Worm (Caenorhabditis elegans): ENCODE results near the gene C45G9.15.

The C45G9.15 gene

ce11 chrIII:5051949-5052348, at the start of gene C45G9.15:
TSS of gene C45G9.15 (minus strand) at chrIII:5052049.
- TF ChIP-seq dmd-8 (GFP tag; IDR thresholded peaks at IDR 0.05) (no peak), spr-1 (tag; optimal IDR thresholded peaks at IDR 0.05) (no peak), dmd-6 (GFP tag; IDR thresholded peaks at IDR 0.05) (no peak), fos-1 (tag; optimal IDR thresholded peaks at IDR 0.05) (no peak), fkh-10 (GFP tag; optimal IDR thresholded peaks at IDR 0.05) (no peak), ama-1 (optimal IDR thresholded peaks at IDR 0.05) (no peak)

- TF ChIP-seq aha-1 (tag): peak; percentile 5
- no peak for TF ChIP-seq Y48G9A.11 (GFP tag; IDR thresholded peaks at IDR 0.05)
- peak; percentile 26 for TF ChIP-seq nhr-48 (tag; optimal IDR thresholded peaks at IDR 0.05)
- peak; percentile 17 to 57 for TF ChIP-seq hif-1 (tag; optimal IDR thresholded peaks at IDR 0.05)
- peak in 1 of 2 experiments; percentile 60 for TF ChIP-seq unc-62 (GFP tag; optimal IDR thresholded peaks at IDR 0.05 in 1 of 2)
- no peak for TF ChIP-seq unc-62 (tag; optimal IDR thresholded peaks at IDR 0.05)
- no peak for TF ChIP-seq nhr-102 (tag; optimal IDR thresholded peaks at IDR 0.05)
- no peak for TF ChIP-seq cey-2 (tag; optimal IDR thresholded peaks at IDR 0.05; ENCODE audit: borderline replicate concordance, insufficient read depth)
Measured at ce11 chrIII:5099500-5099899, 47.7 kb upstream of the C45G9.15 start.

- TF ChIP-seq aha-1 (tag) (peak; percentile 92), ceh-32 (tag; optimal IDR thresholded peaks at IDR 0.05; ENCODE audit: poor library complexity) (no peak)
Measured at ce11 chrIII:5098740-5099276, 47.0 kb upstream of the C45G9.15 start.

DNA sequence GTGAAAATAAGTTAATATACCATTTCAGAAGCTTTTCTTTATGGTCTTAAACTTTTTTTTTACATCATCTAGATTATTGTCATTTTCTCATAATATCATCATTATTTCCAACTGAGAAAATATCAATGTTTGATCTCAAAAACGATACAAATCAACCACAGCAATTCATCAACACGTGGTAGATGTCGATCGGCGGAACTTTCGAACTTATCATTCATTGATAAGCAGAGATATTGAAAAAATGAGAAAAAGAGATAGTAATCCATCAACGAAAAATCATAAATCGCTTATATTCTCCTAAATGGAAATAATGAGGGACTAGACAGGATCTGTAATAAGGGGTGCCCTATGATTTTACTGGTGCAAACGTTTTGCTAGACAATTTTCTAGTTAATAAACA, 44.9 kb upstream of the C45G9.15 start:
- TF ChIP-seq F37D6.2 (tag; optimal IDR thresholded peaks at IDR 0.05) (no peak), lin-39 (tag; optimal IDR thresholded peaks at IDR 0.05) (no peak), mxl-3 (GFP tag; optimal IDR thresholded peaks at IDR 0.05) (peak; percentile 85), nhr-102 (tag; optimal IDR thresholded peaks at IDR 0.05) (no peak), mdl-1 (tag; optimal IDR thresholded peaks at IDR 0.05) (peak in 1 of 2 experiments; percentile 69), nhr-6 (tag; optimal IDR thresholded peaks at IDR 0.05) (no peak), nhr-28 (tag; optimal IDR thresholded peaks at IDR 0.05) (peak; percentile 63), ceh-20 (GFP tag; IDR thresholded peaks at IDR 0.05) (0 out of 2 replicates have a peak, but pooled peaks have one; percentile 10), nhr-48 (tag; optimal IDR thresholded peaks at IDR 0.05) (peak; percentile 48), zag-1 (tag; optimal IDR thresholded peaks at IDR 0.05) (no peak), dmd-6 (GFP tag; IDR thresholded peaks at IDR 0.05) (peak; percentile 40), hlh-11 (tag; optimal IDR thresholded peaks at IDR 0.05) (peak; percentile 35), vab-7 (GFP tag; IDR thresholded peaks at IDR 0.05) (no peak), dpl-1 (GFP tag; optimal IDR thresholded peaks at IDR 0.05) (no peak), hlh-30 (tag; optimal IDR thresholded peaks at IDR 0.05; ENCODE audit: insufficient read depth) (peak; percentile 7), snpc-1.2 (GFP tag; IDR thresholded peaks at IDR 0.05) (no peak)

DNA sequence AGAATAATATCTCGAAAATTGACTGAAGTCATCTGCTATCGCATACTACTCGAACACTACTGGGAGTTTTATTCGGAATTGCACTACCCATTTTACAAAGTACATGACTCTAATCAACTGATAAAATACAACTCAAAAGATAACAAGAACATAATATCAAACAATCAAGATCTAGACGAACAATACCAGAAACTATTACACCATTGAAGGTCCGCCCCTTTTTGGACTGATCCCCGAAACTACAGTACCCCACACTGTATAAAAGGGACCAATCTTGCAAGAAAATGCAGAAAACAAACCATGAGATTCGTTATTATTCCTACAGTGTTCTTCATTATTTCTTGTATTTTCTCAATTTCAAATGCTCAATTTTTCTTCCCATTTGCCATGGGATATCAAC, 42.7 kb upstream of the C45G9.15 start, which contains the start of gene F54D8.10:
Gene F54D8.10, plus strand, starts transcription at position 301 of the 400 bp plus-strand sequence.
- TF ChIP-seq hlh-30 (tag; optimal IDR thresholded peaks at IDR 0.05; ENCODE audit: insufficient read depth) (no peak), lin-1 (GFP tag; IDR thresholded peaks at IDR 0.05) (no peak), arid-1 (GFP tag; conservative IDR thresholded peaks at IDR 0.05) (no peak), daf-16 (GFP tag; optimal IDR thresholded peaks at IDR 0.05) (no peak), daf-16 (tag; optimal IDR thresholded peaks at IDR 0.05) (no peak), nhr-111 (GFP tag; optimal IDR thresholded peaks at IDR 0.05) (no peak), nhr-10 (tag; optimal IDR thresholded peaks at IDR 0.05) (no peak), php-3 (GFP tag; IDR thresholded peaks at IDR 0.05) (no peak), spr-1 (tag; optimal IDR thresholded peaks at IDR 0.05) (no peak)
